Worm (Caenorhabditis elegans) whole organism, midembryonic: ENCODE measurements around the gene Y32G9A.2.

Experiments
- flt-1 ChIP-seq: fragments of 200-800 bp; sonication (Bioruptor generic); IDR thresholded peaks from 2 replicates; pipeline ENCODE4 v1.3.6; 2022; ENCODE audit warnings: missing genetic modification characterization, missing compliant biosample characterization
- med-1 ChIP-seq: sonication (generic microtip); optimal IDR thresholded peaks from 2 replicates; lab custom pipeline; 2017; ENCODE audit warnings: missing genetic modification characterization, mild to moderate bottlenecking, missing compliant biosample characterization, antibody characterized with exemption, missing genetic modification reagents; ENCODE audit not compliant: insufficient read depth
- ref-1 ChIP-seq: fragments of 200-800 bp; sonication (Bioruptor generic); conservative IDR thresholded peaks from 2 replicates; pipeline ENCODE4 v1.3.6; 2022; ENCODE audit warnings: missing genetic modification reagents, missing genetic modification characterization, missing compliant biosample characterization
- ztf-29 ChIP-seq: fragments of 200-800 bp; sonication (Bioruptor generic); IDR thresholded peaks from 2 replicates; pipeline ENCODE4 v1.3.6; 2022; ENCODE audit warnings: missing genetic modification reagents, missing genetic modification characterization, missing compliant biosample characterization

- TF ChIP-seq ref-1 (GFP tag; lab: Robert Waterston, UW) (no peak), flt-1 (GFP tag; lab: Robert Waterston, UW) (no peak), ztf-29 (GFP tag; lab: Robert Waterston, UW) (no peak), med-1 (GFP tag; lab: Kevin White, UChicago) (no peak)
Measured at ce11 chrV:1968809-1969208, 50.5 kb downstream of the Y32G9A.2 start.
